Worm (Caenorhabditis elegans): ENCODE measurements around the gene C10A4.7.

Gene C10A4.7

ce11 chrX:7433269-7433668, 17.9 kb upstream of the C10A4.7 start, which contains the start of gene clc-5:
Gene clc-5, plus strand, starts transcription at chrX:7433569.
- TF ChIP-seq lin-15B (tag; optimal IDR thresholded peaks at IDR 0.05) (no peak), nhr-20 (tag; optimal IDR thresholded peaks at IDR 0.05) (no peak), nhr-12 (tag; optimal IDR thresholded peaks at IDR 0.05) (no peak), nhr-85 (tag) (peak; percentile 25)

- TF ChIP-seq lir-3 (tag; optimal IDR thresholded peaks at IDR 0.05; ENCODE audit: poor library complexity) (no peak), egl-27 (tag; optimal IDR thresholded peaks at IDR 0.05) (no peak), isw-1 (GFP tag; IDR thresholded peaks at IDR 0.05) (no peak), nhr-84 (tag; optimal IDR thresholded peaks at IDR 0.05) (no peak)
These were observed 15.8 kb upstream of the C10A4.7 start, which contains the start of gene clc-2 for ce11 chrX:7431165-7431564. Gene clc-2, plus strand, starts transcription at chrX:7431465.

DNA sequence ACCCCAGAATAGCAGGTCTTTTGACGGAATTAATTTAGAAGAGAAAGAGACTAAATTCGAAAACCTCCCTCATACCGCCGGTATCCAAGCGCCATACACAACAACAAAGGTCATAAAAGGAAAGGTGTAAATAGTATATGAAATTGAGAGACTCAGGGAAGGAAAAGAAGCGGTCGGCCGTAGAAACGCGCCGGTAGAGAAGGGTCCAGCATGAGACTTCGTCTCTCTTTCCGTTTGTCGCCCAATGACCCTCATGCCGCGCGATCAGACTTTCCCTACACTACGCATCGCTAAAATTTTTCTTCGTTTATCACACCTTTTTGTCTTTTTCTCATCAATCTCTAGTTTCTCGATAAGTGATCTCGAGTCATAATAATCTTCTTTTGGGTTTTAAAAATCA, 15.2 kb upstream of the C10A4.7 start:
- TF ChIP-seq nhr-20 (tag; optimal IDR thresholded peaks at IDR 0.05) (peak; percentile 49), snu-23 (GFP tag; optimal IDR thresholded peaks at IDR 0.05) (peak; percentile 58), zag-1 (tag; optimal IDR thresholded peaks at IDR 0.05) (no peak), nhr-47 (tag; optimal IDR thresholded peaks at IDR 0.05) (peak; percentile 6), lin-14 (GFP tag; optimal IDR thresholded peaks at IDR 0.05) (peak; percentile 67), ceh-88 (GFP tag; IDR thresholded peaks at IDR 0.05) (no peak), blmp-1 (tag; optimal IDR thresholded peaks at IDR 0.05) (peak; percentile 86), rnt-1 (tag; optimal IDR thresholded peaks at IDR 0.05) (no peak), elt-3 (tag; optimal IDR thresholded peaks at IDR 0.05) (peak in 2 of 6 experiments; percentile 37 to 79), C16A3.4 (tag; optimal IDR thresholded peaks at IDR 0.05) (no peak), nhr-71 (tag; optimal IDR thresholded peaks at IDR 0.05) (peak; percentile 47), nhr-85 (tag) (peak; percentile 77), nhr-90 (tag; optimal IDR thresholded peaks at IDR 0.05; ENCODE audit: poor library complexity) (peak; percentile 23), nhr-19 (GFP tag; conservative IDR thresholded peaks at IDR 0.05) (peak; percentile 21), nhr-28 (tag; optimal IDR thresholded peaks at IDR 0.05) (no peak), lsy-2 (tag; optimal IDR thresholded peaks at IDR 0.05) (peak in 1 of 2 experiments; percentile 16), dsc-1 (tag; optimal IDR thresholded peaks at IDR 0.05) (no peak)

DNA sequence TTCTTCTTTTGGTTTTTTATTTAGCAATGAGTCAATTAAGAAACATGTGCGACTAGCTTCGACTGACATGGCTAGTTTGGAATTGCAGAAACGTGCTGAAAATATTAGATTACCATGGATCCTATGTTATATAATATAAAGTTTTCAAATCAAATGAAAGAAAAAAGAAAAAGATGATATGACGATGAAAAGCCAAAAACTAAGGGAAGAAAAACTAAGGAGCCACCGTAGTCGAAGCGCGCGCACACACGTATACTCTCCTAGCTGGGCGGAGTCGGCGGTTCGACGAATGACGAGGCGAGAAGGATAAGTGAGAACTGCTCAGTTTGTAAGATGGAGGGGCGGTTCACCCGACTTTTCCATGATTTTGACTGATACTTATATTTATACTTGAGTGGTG, 9.5 kb upstream of the C10A4.7 start, which contains the start of gene mnm-2:
TSS of gene mnm-2 (minus strand) at position 101 of the 400 bp plus-strand sequence.
- no peak for TF ChIP-seq nhr-11 (tag; optimal IDR thresholded peaks at IDR 0.05)
- no peak for TF ChIP-seq sup-37 (GFP tag; optimal IDR thresholded peaks at IDR 0.05)
- no peak for TF ChIP-seq egl-27 (tag; optimal IDR thresholded peaks at IDR 0.05)
- TF ChIP-seq nhr-76 (tag; optimal IDR thresholded peaks at IDR 0.05) = no peak
- TF ChIP-seq ztf-4 (tag; optimal IDR thresholded peaks at IDR 0.05) = no peak
- no peak for TF ChIP-seq dsc-1 (tag; optimal IDR thresholded peaks at IDR 0.05)
- no peak for TF ChIP-seq grh-1 (GFP tag; IDR thresholded peaks at IDR 0.05)
- TF ChIP-seq lin-14 (GFP tag; optimal IDR thresholded peaks at IDR 0.05) = no peak
- TF ChIP-seq nhr-84 (tag; optimal IDR thresholded peaks at IDR 0.05) = no peak

DNA sequence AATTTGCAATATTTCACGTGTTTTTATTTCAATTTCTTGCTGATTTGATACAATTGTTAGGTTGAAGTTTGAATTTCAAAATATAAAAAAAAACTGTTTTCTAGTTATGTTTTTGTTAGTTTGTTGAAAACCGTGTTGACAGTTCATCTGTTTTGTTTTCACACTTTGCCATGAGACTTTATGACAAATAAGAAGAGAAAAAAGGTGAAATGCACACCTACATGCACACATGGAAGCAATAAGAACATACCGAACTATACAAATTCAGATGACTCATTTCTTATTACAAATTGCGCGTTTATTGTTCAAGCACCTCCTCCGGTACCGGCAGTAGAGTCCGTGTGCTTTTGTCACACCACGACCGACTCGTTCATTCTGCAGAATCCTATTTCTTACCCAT, 5.3 kb upstream of the C10A4.7 start, which contains the start of gene C10A4.9:
TSS of gene C10A4.9 (plus strand) at position 301 of the 400 bp plus-strand sequence.
- TF ChIP-seq lin-13 (GFP tag; optimal IDR thresholded peaks at IDR 0.05) = no peak
- no peak for TF ChIP-seq nhr-19 (GFP tag; conservative IDR thresholded peaks at IDR 0.05)
- no peak for TF ChIP-seq ztf-4 (tag; optimal IDR thresholded peaks at IDR 0.05)
- no peak for TF ChIP-seq mep-1 (tag; optimal IDR thresholded peaks at IDR 0.05)
- TF ChIP-seq nhr-77 (tag; optimal IDR thresholded peaks at IDR 0.05) = no peak
- no peak for TF ChIP-seq nhr-85 (tag)
- TF ChIP-seq rnt-1 (tag; optimal IDR thresholded peaks at IDR 0.05) = no peak
- TF ChIP-seq snpc-4 (tag; optimal IDR thresholded peaks at IDR 0.05) = no peak
- no peak for TF ChIP-seq unc-62 (GFP tag; optimal IDR thresholded peaks at IDR 0.05)
- TF ChIP-seq vab-15 (tag; optimal IDR thresholded peaks at IDR 0.05) = no peak
- TF ChIP-seq egl-27 (tag; optimal IDR thresholded peaks at IDR 0.05) = no peak
- TF ChIP-seq fos-1 (tag; optimal IDR thresholded peaks at IDR 0.05) = no peak
- no peak for TF ChIP-seq lin-14 (GFP tag; optimal IDR thresholded peaks at IDR 0.05)
- no peak for TF ChIP-seq nhr-12 (tag; optimal IDR thresholded peaks at IDR 0.05)
- no peak for TF ChIP-seq lin-39 (tag; optimal IDR thresholded peaks at IDR 0.05)
- no peak for TF ChIP-seq mef-2 (tag; optimal IDR thresholded peaks at IDR 0.05)
- no peak for TF ChIP-seq irx-1 (tag; optimal IDR thresholded peaks at IDR 0.05)

Data from whole organism, L1 larva.